Fruit fly (Drosophila melanogaster) whole organism, embryonic: ENCODE data around the gene dally.

Source experiments
- Awh ChIP-seq: fragments of 200-800 bp; sonication (Bioruptor generic); IDR thresholded peaks from 2 replicates; pipeline ENCODE4, ENCODE4 v1.3.6; 2022; ENCODE audit warnings: missing biosample characterization, missing genetic modification characterization
- Bteb2 ChIP-seq: fragments of 200-800 bp; sonication (Bioruptor generic); optimal IDR thresholded peaks from 2 replicates; lab custom pipeline; 2016; ENCODE audit warnings: missing biosample characterization, missing genetic modification characterization
- CG10274 ChIP-seq: fragments of 200-800 bp; sonication (Bioruptor generic); optimal IDR thresholded peaks from 3 replicates; lab custom pipeline; 2017; ENCODE audit warnings: missing biosample characterization, mild to moderate bottlenecking, missing genetic modification characterization
- CG10431 ChIP-seq: fragments of 200-800 bp; sonication (Bioruptor generic); optimal IDR thresholded peaks from 3 replicates; lab custom pipeline; 2018; ENCODE audit warnings: missing biosample characterization, mild to moderate bottlenecking, missing genetic modification characterization
- CG10654 ChIP-seq: fragments of 200-800 bp; sonication (Bioruptor generic); optimal IDR thresholded peaks from 2 replicates; lab custom pipeline; 2016; ENCODE audit warnings: missing biosample characterization, missing genetic modification characterization
- CG1233 ChIP-seq: fragments of 200-800 bp; sonication (Bioruptor generic); optimal IDR thresholded peaks from 4 replicates; lab custom pipeline; 2018; ENCODE audit warnings: missing biosample characterization, mild to moderate bottlenecking, missing genetic modification characterization
- CG12391 ChIP-seq: fragments of 200-800 bp; sonication (Bioruptor generic); optimal IDR thresholded peaks from 3 replicates; lab custom pipeline; 2018; ENCODE audit warnings: missing biosample characterization, mild to moderate bottlenecking, missing genetic modification characterization, moderate library complexity
- CG13894 ChIP-seq: fragments of 200-800 bp; sonication (Bioruptor generic); optimal IDR thresholded peaks from 3 replicates; lab custom pipeline; 2018; ENCODE audit warnings: missing biosample characterization, mild to moderate bottlenecking, missing genetic modification characterization, moderate library complexity
- CG16779 ChIP-seq: fragments of 200-800 bp; sonication (Bioruptor generic); IDR thresholded peaks from 2 replicates; pipeline ENCODE4 v1.3.6; 2022; ENCODE audit warnings: missing biosample characterization, missing genetic modification characterization
- CG18599 ChIP-seq: fragments of 200-800 bp; sonication (Bioruptor generic); optimal IDR thresholded peaks from 3 replicates; lab custom pipeline; 2017; ENCODE audit warnings: missing biosample characterization, missing genetic modification characterization, mild to moderate bottlenecking, moderate library complexity, missing genetic modification reagents
- CG30020 ChIP-seq: fragments of 200-800 bp; optimal IDR thresholded peaks from 2 replicates; lab custom pipeline; 2019; ENCODE audit warnings: missing biosample characterization, mild to moderate bottlenecking, missing genetic modification characterization, moderate library complexity
- CG3281 ChIP-seq: fragments of 200-800 bp; sonication (Bioruptor generic); optimal IDR thresholded peaks from 3 replicates; lab custom pipeline; 2017; ENCODE audit warnings: missing biosample characterization, mild to moderate bottlenecking, missing genetic modification characterization
- CG4328 ChIP-seq: fragments of 200-800 bp; sonication (Bioruptor generic); optimal IDR thresholded peaks from 3 replicates; lab custom pipeline; 2017; ENCODE audit warnings: missing biosample characterization, missing genetic modification reagents, missing genetic modification characterization
- CG8765 ChIP-seq: fragments of 200-800 bp; sonication (Bioruptor generic); IDR thresholded peaks from 2 replicates; pipeline ENCODE4 v1.3.6; 2022; ENCODE audit warnings: missing biosample characterization, missing genetic modification characterization
- CTCF ChIP-seq: fragments of 200-800 bp; sonication (Bioruptor generic); optimal IDR thresholded peaks from 2 replicates; lab custom pipeline; 2017; ENCODE audit warnings: missing biosample characterization, mild to moderate bottlenecking, missing genetic modification characterization, moderate library complexity
- CkIIα-i1 ChIP-seq: fragments of 200-800 bp; sonication (Bioruptor generic); IDR thresholded peaks from 2 replicates; pipeline ENCODE4 v1.3.6; 2022; ENCODE audit warnings: missing biosample characterization, missing genetic modification characterization
- Dfd ChIP-seq, 2 experiments: fragments of >200 bp; optimal IDR thresholded peaks; 2 replicates each; lab custom pipeline; 2017; ENCODE audit warnings: missing biosample characterization in 2 of 2, missing genetic modification characterization in 2 of 2
- Dip2 ChIP-seq: fragments of 200-800 bp; sonication (Bioruptor generic); IDR thresholded peaks from 2 replicates; pipeline ENCODE4 v1.3.6; 2022; ENCODE audit warnings: missing biosample characterization, missing genetic modification characterization
- Gug ChIP-seq: fragments of 200-800 bp; sonication (Bioruptor generic); IDR thresholded peaks from 4 replicates; pipeline ENCODE4 v1.3.6; 2022; ENCODE audit warnings: missing biosample characterization, missing genetic modification characterization
- Hr3 ChIP-seq: fragments of 200-800 bp; sonication (Bioruptor generic); optimal IDR thresholded peaks from 3 replicates; lab custom pipeline; 2016; ENCODE audit warnings: missing biosample characterization, missing genetic modification characterization
- Mes4 ChIP-seq: fragments of 200-800 bp; sonication (Bioruptor generic); optimal IDR thresholded peaks from 2 replicates; lab custom pipeline; 2016; ENCODE audit warnings: missing biosample characterization, missing genetic modification characterization
- Neu2 ChIP-seq: fragments of 200-800 bp; sonication (Bioruptor generic); optimal IDR thresholded peaks from 3 replicates; lab custom pipeline; 2016; ENCODE audit warnings: missing biosample characterization, missing genetic modification characterization, borderline replicate concordance
- Oli ChIP-seq: fragments of 200-800 bp; sonication (Bioruptor generic); optimal IDR thresholded peaks from 2 replicates; lab custom pipeline; 2018; ENCODE audit warnings: missing biosample characterization, mild to moderate bottlenecking, missing genetic modification characterization, moderate library complexity
- Scr ChIP-seq: fragments of 200-800 bp; sonication (Bioruptor generic); IDR thresholded peaks from 2 replicates; pipeline ENCODE4 v1.3.6; 2022; ENCODE audit warnings: missing biosample characterization, missing genetic modification characterization; ENCODE audit not compliant: partially characterized antibody
- Xbp1 ChIP-seq: fragments of 200-800 bp; sonication (Bioruptor generic); optimal IDR thresholded peaks from 3 replicates; lab custom pipeline; 2016; ENCODE audit warnings: missing biosample characterization, mild to moderate bottlenecking, missing genetic modification characterization
- bigmax ChIP-seq: fragments of 200-800 bp; sonication (Bioruptor generic); optimal IDR thresholded peaks from 2 replicates; lab custom pipeline; 2018; ENCODE audit warnings: missing biosample characterization, mild to moderate bottlenecking, missing genetic modification characterization
- br ChIP-seq: fragments of >200 bp; optimal IDR thresholded peaks from 2 replicates; lab custom pipeline; 2017
- crc ChIP-seq: fragments of 200-800 bp; sonication (Bioruptor generic); optimal IDR thresholded peaks from 2 replicates; lab custom pipeline; 2016; ENCODE audit warnings: missing biosample characterization, missing genetic modification characterization
- cwo ChIP-seq: fragments of 200-800 bp; sonication (Bioruptor generic); optimal IDR thresholded peaks from 3 replicates; lab custom pipeline; 2017; ENCODE audit warnings: missing biosample characterization, missing genetic modification characterization, mild to moderate bottlenecking, moderate library complexity, missing genetic modification reagents
- dati ChIP-seq: fragments of 200-800 bp; sonication (Bioruptor generic); IDR thresholded peaks from 2 replicates; pipeline ENCODE4 v1.3.6; 2022; ENCODE audit warnings: missing biosample characterization, missing genetic modification characterization
- disco-r ChIP-seq: fragments of 200-800 bp; sonication (Bioruptor generic); optimal IDR thresholded peaks from 2 replicates; lab custom pipeline; 2016; ENCODE audit warnings: missing biosample characterization, missing genetic modification characterization
- fd102C ChIP-seq: fragments of 200-800 bp; sonication (Bioruptor generic); optimal IDR thresholded peaks from 2 replicates; lab custom pipeline; 2018; ENCODE audit warnings: missing biosample characterization, mild to moderate bottlenecking, missing genetic modification characterization, moderate library complexity
- fd96Cb ChIP-seq: fragments of 200-800 bp; sonication (Bioruptor generic); optimal IDR thresholded peaks from 2 replicates; lab custom pipeline; 2018; ENCODE audit warnings: missing biosample characterization, mild to moderate bottlenecking, missing genetic modification characterization, moderate library complexity
- gem ChIP-seq: fragments of 200-800 bp; sonication (Bioruptor generic); optimal IDR thresholded peaks from 2 replicates; lab custom pipeline; 2019; ENCODE audit warnings: missing biosample characterization, mild to moderate bottlenecking, missing genetic modification characterization, moderate library complexity
- klu ChIP-seq: fragments of 200-800 bp; sonication (Bioruptor generic); IDR thresholded peaks from 2 replicates; pipeline ENCODE4 v1.3.6; 2022; ENCODE audit warnings: missing biosample characterization, missing genetic modification characterization
- lmd ChIP-seq: fragments of 200-800 bp; sonication (Bioruptor generic); IDR thresholded peaks from 2 replicates; pipeline ENCODE4 v1.3.6; 2022; ENCODE audit warnings: missing biosample characterization, missing genetic modification characterization
- mld ChIP-seq: fragments of 200-800 bp; sonication (Bioruptor generic); IDR thresholded peaks from 3 replicates; pipeline ENCODE4 v1.3.6; 2022; ENCODE audit warnings: missing biosample characterization, missing genetic modification characterization; ENCODE audit not compliant: partially characterized antibody
- pan ChIP-seq, 4 experiments: fragments of >200 bp in 3 of 4; fragments of 200-800 bp in 1 of 4; sonication (Bioruptor generic) in 1 of 4; optimal IDR thresholded peaks in 3 of 4; IDR thresholded peaks in 1 of 4; 2 replicates each; pipeline versions ENCODE4 v1.3.6 to Lab custom; 2017 to 2022; ENCODE audit warnings: missing biosample characterization in 2 of 4, missing genetic modification characterization in 2 of 4, mixed read lengths in 1 of 4
- pita ChIP-seq: fragments of 200-800 bp; sonication (Bioruptor generic); optimal IDR thresholded peaks from 2 replicates; lab custom pipeline; 2017; ENCODE audit warnings: missing biosample characterization, mild to moderate bottlenecking, missing genetic modification characterization
- psq ChIP-seq: fragments of 200-800 bp; sonication (Bioruptor generic); optimal IDR thresholded peaks from 2 replicates; lab custom pipeline; 2017; ENCODE audit warnings: missing biosample characterization, missing genetic modification characterization
- repo ChIP-seq: fragments of 200-800 bp; sonication (Bioruptor generic); optimal IDR thresholded peaks from 2 replicates; lab custom pipeline; 2016; ENCODE audit warnings: missing biosample characterization, missing genetic modification characterization
- sr ChIP-seq: fragments of 200-800 bp; sonication (Bioruptor generic); IDR thresholded peaks from 3 replicates; pipeline ENCODE4 v1.3.6; 2022; ENCODE audit warnings: missing biosample characterization, missing genetic modification characterization
- ssp ChIP-seq: fragments of 200-800 bp; sonication (Bioruptor generic); IDR thresholded peaks from 2 replicates; pipeline ENCODE4 v1.3.6; 2022; ENCODE audit warnings: missing biosample characterization, missing genetic modification characterization
- stc ChIP-seq: fragments of 200-800 bp; sonication (Bioruptor generic); IDR thresholded peaks from 2 replicates; pipeline ENCODE4 v1.3.6; 2022; ENCODE audit warnings: missing biosample characterization, missing genetic modification characterization
- tup ChIP-seq: fragments of 200-800 bp; sonication (Bioruptor generic); optimal IDR thresholded peaks from 2 replicates; lab custom pipeline; 2016; ENCODE audit warnings: missing biosample characterization, mild to moderate bottlenecking, missing genetic modification characterization, moderate library complexity
- vvl ChIP-seq: fragments of 200-800 bp; sonication (Bioruptor generic); IDR thresholded peaks from 2 replicates; pipeline ENCODE4 v1.3.6; 2022; ENCODE audit warnings: missing biosample characterization, missing genetic modification characterization
- wdn ChIP-seq: fragments of 200-800 bp; sonication (Bioruptor generic); IDR thresholded peaks from 2 replicates; pipeline ENCODE4 v1.3.6; 2022; ENCODE audit warnings: missing biosample characterization, missing genetic modification characterization
- wek ChIP-seq: fragments of 200-800 bp; sonication (Bioruptor generic); optimal IDR thresholded peaks from 3 replicates; lab custom pipeline; 2018; ENCODE audit warnings: missing biosample characterization, mild to moderate bottlenecking, missing genetic modification characterization, moderate library complexity

dally gene

DNA sequence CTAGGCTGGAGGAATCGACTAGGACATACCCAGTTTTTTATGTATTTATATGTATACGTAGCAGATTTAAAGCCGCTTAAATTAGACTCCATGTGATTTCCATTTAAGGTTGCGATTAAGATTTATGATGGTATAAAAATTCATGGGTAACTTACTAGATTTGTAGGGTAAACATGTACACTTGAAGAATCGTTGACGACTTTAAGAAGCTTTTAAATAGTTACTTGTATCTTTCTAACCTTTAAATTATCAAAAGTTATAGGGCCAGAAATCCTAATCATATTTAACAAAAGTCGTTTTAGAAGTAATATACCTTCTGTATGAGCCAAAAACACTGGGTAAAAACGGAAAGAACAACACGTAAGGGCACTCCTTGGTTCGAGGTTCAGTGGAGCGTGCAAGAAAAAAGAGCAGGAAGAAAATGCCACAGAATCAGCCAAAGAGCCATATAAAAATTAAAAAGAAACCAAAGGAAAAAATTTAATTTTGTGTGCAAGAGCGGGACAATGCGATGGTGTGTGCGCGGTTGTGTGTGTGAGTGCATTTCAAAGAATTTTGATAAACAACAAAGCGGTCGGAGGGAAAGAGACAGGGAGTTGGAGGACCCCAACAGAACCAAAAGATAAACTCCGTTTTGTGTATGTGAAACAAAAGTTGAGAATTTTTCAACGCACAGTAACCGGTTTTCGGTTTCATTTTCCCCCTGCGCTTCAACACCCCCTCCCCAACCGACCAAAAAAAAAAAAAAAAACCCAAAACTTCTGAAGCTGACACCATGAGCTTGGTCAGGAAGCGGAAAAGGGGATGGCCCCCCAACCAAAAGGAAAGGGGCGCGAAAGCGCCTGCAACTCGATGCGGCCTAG is 12.5 kb downstream of the dally start (continued):
- TF ChIP-seq wek (GFP tag; lab: Kevin White, UChicago) (no peak), tup (GFP tag; lab: Kevin White, UChicago) (no peak), CG18599 (no peak), Xbp1 (GFP tag; lab: Kevin White, UChicago) (no peak), Dip2 (GFP tag; lab: Robert Waterston, UW) (no peak), CG12391 (tag; lab: Kevin White, UChicago) (peak; percentile 42), Awh (GFP tag; lab: Robert Waterston, UW) (no peak), Mes4 (GFP tag; lab: Kevin White, UChicago) (no peak), CG10431 (GFP tag; lab: Kevin White, UChicago) (no peak), br (lab: Kevin White, UChicago) (no peak)

DNA sequence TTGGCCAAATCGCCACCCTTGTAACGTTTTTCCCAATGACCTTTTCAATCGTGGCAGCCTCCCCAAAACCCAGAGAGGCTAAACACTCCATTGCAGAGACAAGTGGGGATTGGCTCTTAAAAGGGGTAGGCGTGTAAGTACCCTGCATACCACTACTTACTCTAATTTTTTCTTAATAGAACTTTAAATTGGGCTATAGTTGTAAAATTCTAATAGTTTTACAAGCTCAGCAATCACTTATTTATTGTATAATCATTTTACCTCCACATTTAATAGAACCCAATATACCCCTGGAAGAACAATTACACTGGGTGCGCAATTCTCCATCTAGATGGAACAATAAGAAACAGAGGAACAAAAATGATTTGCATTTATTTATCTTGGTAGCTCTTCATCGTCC is 14.5 kb downstream of the dally start:
- TF ChIP-seq CG13894 (tag; lab: Kevin White, UChicago) (peak; percentile 73), CG4328 (GFP tag; lab: Kevin White, UChicago) (no peak), Dfd (GFP tag; optimal IDR thresholded peaks at IDR 0.05; lab: Kevin White, UChicago) (no peak), CG1233 (GFP tag; lab: Kevin White, UChicago) (peak; percentile 61), pita (GFP tag; lab: Kevin White, UChicago) (no peak), bigmax (GFP tag; lab: Kevin White, UChicago) (no peak), Dip2 (GFP tag; lab: Robert Waterston, UW) (no peak), CG10274 (GFP tag; lab: Kevin White, UChicago) (peak; percentile 27), Oli (tag; lab: Kevin White, UChicago) (peak; percentile 83), pan (optimal IDR thresholded peaks at IDR 0.05; lab: Kevin White, UChicago) (no peak), pan (GFP tag; optimal IDR thresholded peaks at IDR 0.05 in 1 of 2, IDR thresholded peaks at IDR 0.05 in 1 of 2) (peak in 1 of 2 experiments; percentile 87), klu (GFP tag; lab: Robert Waterston, UW) (0 out of 2 replicates have a peak, but pooled peaks have one; percentile 51), vvl (GFP tag; lab: Robert Waterston, UW) (peak; percentile 88), CG8765 (GFP tag; lab: Robert Waterston, UW) (peak; percentile 55; the same call in 1 of the 2 replicates), mld (GFP tag; lab: Robert Waterston, UW) (no peak), dati (peak; percentile 37; the same call in 1 of the 2 replicates), wdn (GFP tag; lab: Robert Waterston, UW) (peak; percentile 47), fd96Cb (tag; lab: Kevin White, UChicago) (peak; percentile 78), Scr (GFP tag; lab: Robert Waterston, UW) (no peak), stc (peak; percentile 84), psq (no peak), Neu2 (GFP tag; lab: Kevin White, UChicago) (no peak), CG10654 (GFP tag; lab: Kevin White, UChicago) (peak; percentile 47), ssp (peak; percentile 64), Gug (GFP tag; lab: Robert Waterston, UW) (peak; percentile 51; the same call in 3 of the 4 replicates), sr (GFP tag; lab: Robert Waterston, UW) (no peak), repo (GFP tag; lab: Kevin White, UChicago) (peak; percentile 26), lmd (GFP tag; lab: Robert Waterston, UW) (peak; percentile 84), crc (GFP tag; lab: Kevin White, UChicago) (peak; percentile 60), fd102C (GFP tag; lab: Kevin White, UChicago) (no peak), disco-r (peak; percentile 30), CTCF (GFP tag; lab: Kevin White, UChicago) (no peak), CG16779 (GFP tag; lab: Robert Waterston, UW) (no peak), cwo (GFP tag; lab: Kevin White, UChicago) (peak; percentile 74), CkIIα-i1 (GFP tag; lab: Robert Waterston, UW) (no peak), CG30020 (no peak), Bteb2 (GFP tag; lab: Kevin White, UChicago) (peak; percentile 37), CG3281 (peak; percentile 75), Hr3 (GFP tag; lab: Kevin White, UChicago) (peak; percentile 71), gem (peak; percentile 87)
